Worm (Caenorhabditis elegans) whole organism, L4 larva: ENCODE measurements around the gene clec-218.
A peak's percentile ranks its signal among the peaks of the same experiment; 100 is the strongest.

Experiments used
- D1046.2 ChIP-seq: fragments of 200-800 bp; sonication (Bioruptor generic); IDR thresholded peaks from 2 replicates; pipeline ENCODE4 v1.3.6; 2022; ENCODE audit warnings: missing genetic modification characterization, missing compliant biosample characterization
- F10B5.3 ChIP-seq: sonication (generic microtip); optimal IDR thresholded peaks from 2 replicates; lab custom pipeline; 2016; ENCODE audit warnings: mild to moderate bottlenecking, missing genetic modification characterization, missing compliant biosample characterization
- F26F4.8 ChIP-seq: fragments of 200-800 bp; sonication (Bioruptor generic); conservative IDR thresholded peaks from 2 replicates; pipeline ENCODE4 v1.3.6; 2022; ENCODE audit warnings: missing genetic modification characterization, missing compliant biosample characterization
- F37D6.2 ChIP-seq: sonication (generic microtip); optimal IDR thresholded peaks from 2 replicates; lab custom pipeline; 2016; ENCODE audit warnings: mild to moderate bottlenecking, missing genetic modification characterization, missing compliant biosample characterization
- R02D3.7 ChIP-seq: fragments of 150-350 bp; sonication (generic microtip); optimal IDR thresholded peaks from 3 replicates; lab custom pipeline; 2014; ENCODE audit warnings: missing biosample characterization, missing genetic modification characterization
- Y5F2A.4 ChIP-seq: fragments of 200-800 bp; sonication (Bioruptor generic); optimal IDR thresholded peaks from 2 replicates; lab custom pipeline; 2018; ENCODE audit warnings: mild to moderate bottlenecking, missing genetic modification characterization, missing compliant biosample characterization
- aha-1 ChIP-seq: fragments of 150-350 bp; peaks from one replicate; lab custom pipeline; 2014; ENCODE audit warnings: missing biosample characterization, missing genetic modification characterization
- ceh-20 ChIP-seq: fragments of 200-800 bp; sonication (Bioruptor generic); IDR thresholded peaks from 2 replicates; pipeline ENCODE4 v1.3.6; 2022; ENCODE audit warnings: missing genetic modification reagents, missing genetic modification characterization, missing compliant biosample characterization
- ceh-44 ChIP-seq: fragments of 200-800 bp; sonication (Bioruptor generic); IDR thresholded peaks from 2 replicates; pipeline ENCODE4 v1.3.6; 2022; ENCODE audit warnings: missing genetic modification reagents, missing genetic modification characterization, missing compliant biosample characterization
- daf-16 ChIP-seq, 3 experiments: sonication (generic microtip); optimal IDR thresholded peaks; 2 replicates each; lab custom pipeline; 2016 to 2017; ENCODE audit warnings: missing genetic modification characterization in 3 of 3, missing genetic modification reagents in 3 of 3, mild to moderate bottlenecking in 2 of 3, missing compliant biosample characterization in 2 of 3, missing biosample characterization in 1 of 3, moderate library complexity in 1 of 3
- daf-19 ChIP-seq: fragments of 200-800 bp; sonication (Bioruptor generic); conservative IDR thresholded peaks from 2 replicates; pipeline ENCODE4 v1.3.6; 2022; ENCODE audit warnings: missing genetic modification characterization, missing compliant biosample characterization
- dmd-6 ChIP-seq: fragments of 200-800 bp; sonication (Bioruptor generic); IDR thresholded peaks from 2 replicates; pipeline ENCODE4 v1.3.6; 2022; ENCODE audit warnings: missing genetic modification reagents, missing genetic modification characterization, missing compliant biosample characterization
- dmd-8 ChIP-seq: fragments of 200-800 bp; sonication (Bioruptor generic); IDR thresholded peaks from 2 replicates; pipeline ENCODE4 v1.3.6; 2022; ENCODE audit warnings: missing genetic modification characterization, missing compliant biosample characterization
- dve-1 ChIP-seq: sonication (generic microtip); optimal IDR thresholded peaks from 2 replicates; lab custom pipeline; 2017; ENCODE audit warnings: antibody characterized with exemption, mild to moderate bottlenecking, missing genetic modification characterization, missing compliant biosample characterization; ENCODE audit not compliant: insufficient read depth
- fkh-10 ChIP-seq: fragments of 150-350 bp; optimal IDR thresholded peaks from 2 replicates; lab custom pipeline; 2014; ENCODE audit warnings: missing biosample characterization, missing genetic modification reagents, missing genetic modification characterization
- fos-1 ChIP-seq: fragments of 150-350 bp; optimal IDR thresholded peaks from 2 replicates; lab custom pipeline; 2014; ENCODE audit warnings: missing biosample characterization, missing genetic modification characterization
- hif-1 ChIP-seq, 2 experiments: sonication (generic microtip); optimal IDR thresholded peaks; 2 replicates each; lab custom pipeline; 2016 to 2017; ENCODE audit warnings: missing compliant biosample characterization in 2 of 2, missing genetic modification characterization in 2 of 2, missing genetic modification reagents in 2 of 2, missing genotype in 2 of 2, mild to moderate bottlenecking in 1 of 2
- hlh-11 ChIP-seq: fragments of 200-800 bp; sonication (Bioruptor generic); optimal IDR thresholded peaks from 2 replicates; lab custom pipeline; 2018; ENCODE audit warnings: mild to moderate bottlenecking, missing genetic modification characterization, missing compliant biosample characterization
- hlh-30 ChIP-seq: sonication (generic microtip); optimal IDR thresholded peaks from 2 replicates; lab custom pipeline; 2017; ENCODE audit warnings: antibody characterized with exemption, mild to moderate bottlenecking, missing genetic modification characterization, missing compliant biosample characterization; ENCODE audit not compliant: insufficient read depth
- jun-1 ChIP-seq: fragments of 150-350 bp; optimal IDR thresholded peaks from 2 replicates; lab custom pipeline; 2014; ENCODE audit warnings: missing biosample characterization, missing genetic modification reagents, missing genetic modification characterization
- lin-1 ChIP-seq: fragments of 200-800 bp; sonication (Bioruptor generic); IDR thresholded peaks from 2 replicates; pipeline ENCODE4 v1.3.6; 2022; ENCODE audit warnings: missing genetic modification reagents, missing genetic modification characterization, missing compliant biosample characterization
- lin-13 ChIP-seq: fragments of 150-350 bp; optimal IDR thresholded peaks from 2 replicates; lab custom pipeline; 2014; ENCODE audit warnings: missing biosample characterization, missing genetic modification reagents, missing genetic modification characterization
- lin-38 ChIP-seq: fragments of 200-800 bp; sonication (Bioruptor generic); IDR thresholded peaks from 2 replicates; pipeline ENCODE4 v1.3.6; 2022; ENCODE audit warnings: missing genetic modification reagents, missing genetic modification characterization, missing compliant biosample characterization
- lin-39 ChIP-seq: fragments of 150-350 bp; optimal IDR thresholded peaks from 2 replicates; lab custom pipeline; 2014; ENCODE audit warnings: missing biosample characterization, missing genetic modification reagents, missing genetic modification characterization
- madf-9 ChIP-seq: fragments of 200-800 bp; sonication (Bioruptor generic); conservative IDR thresholded peaks from 2 replicates; pipeline ENCODE4 v1.3.6; 2022; ENCODE audit warnings: missing genetic modification reagents, missing genetic modification characterization, missing compliant biosample characterization
- mdl-1 ChIP-seq, 2 experiments: fragments of 150-350 bp in 1 of 2; sonication (generic microtip) in 1 of 2; optimal IDR thresholded peaks; 2 replicates each; lab custom pipeline; 2014 to 2017; ENCODE audit warnings: missing biosample characterization in 2 of 2, missing genetic modification characterization in 2 of 2
- mxl-2 ChIP-seq: fragments of 200-800 bp; sonication (Bioruptor generic); conservative IDR thresholded peaks from 2 replicates; pipeline ENCODE4 v1.3.6; 2022; ENCODE audit warnings: missing genetic modification reagents, missing genetic modification characterization, missing compliant biosample characterization
- nhr-102 ChIP-seq: sonication (generic microtip); optimal IDR thresholded peaks from 2 replicates; lab custom pipeline; 2016; ENCODE audit warnings: mild to moderate bottlenecking, missing genetic modification characterization, moderate library complexity, missing compliant biosample characterization
- nhr-41 ChIP-seq: fragments of 200-800 bp; sonication (Bioruptor generic); IDR thresholded peaks from 2 replicates; pipeline ENCODE4 v1.3.6; 2022; ENCODE audit warnings: missing genetic modification reagents, missing genetic modification characterization, missing compliant biosample characterization
- nhr-42 ChIP-seq: fragments of 200-800 bp; sonication (Bioruptor generic); IDR thresholded peaks from 2 replicates; pipeline ENCODE4 v1.3.6; 2022; ENCODE audit warnings: missing genetic modification characterization, missing compliant biosample characterization
- nhr-48 ChIP-seq: sonication (generic microtip); optimal IDR thresholded peaks from 2 replicates; lab custom pipeline; 2016; ENCODE audit warnings: mild to moderate bottlenecking, missing genetic modification characterization, missing compliant biosample characterization
- nhr-77 ChIP-seq: fragments of 150-350 bp; optimal IDR thresholded peaks from 2 replicates; lab custom pipeline; 2014; ENCODE audit warnings: missing biosample characterization, missing genetic modification characterization
- pha-4 ChIP-seq, 2 experiments: fragments of 150-350 bp in 1 of 2; fragments of 200-800 bp in 1 of 2; sonication (Bioruptor generic) in 1 of 2; IDR thresholded peaks in 1 of 2; optimal IDR thresholded peaks in 1 of 2; 2 replicates each; pipeline versions ENCODE4 v1.3.6 to Lab custom; 2014 to 2022; ENCODE audit warnings: missing genetic modification characterization in 2 of 2, missing genetic modification reagents in 2 of 2, missing biosample characterization in 1 of 2, missing compliant biosample characterization in 1 of 2
- php-3 ChIP-seq: fragments of 200-800 bp; sonication (Bioruptor generic); IDR thresholded peaks from 2 replicates; pipeline ENCODE4 v1.3.6; 2022; ENCODE audit warnings: missing genetic modification reagents, missing genetic modification characterization, missing compliant biosample characterization
- pqm-1 ChIP-seq: sonication (generic microtip); optimal IDR thresholded peaks from 2 replicates; lab custom pipeline; 2017; ENCODE audit warnings: missing biosample characterization, missing genetic modification characterization
- rbr-2 ChIP-seq: sonication (generic microtip); optimal IDR thresholded peaks from 2 replicates; lab custom pipeline; 2016; ENCODE audit warnings: missing genotype, missing genetic modification characterization, missing compliant biosample characterization
- saeg-2 ChIP-seq: fragments of 200-800 bp; sonication (Bioruptor generic); IDR thresholded peaks from 2 replicates; pipeline ENCODE4 v1.3.6; 2022; ENCODE audit warnings: missing genetic modification reagents, missing genetic modification characterization, missing compliant biosample characterization
- snpc-1.2 ChIP-seq: fragments of 200-800 bp; sonication (Bioruptor generic); IDR thresholded peaks from 2 replicates; pipeline ENCODE4 v1.3.6; 2022; ENCODE audit warnings: missing genetic modification reagents, missing genetic modification characterization, missing compliant biosample characterization
- spr-1 ChIP-seq: sonication (generic microtip); optimal IDR thresholded peaks from 2 replicates; lab custom pipeline; 2016; ENCODE audit warnings: mild to moderate bottlenecking, missing genetic modification characterization, missing compliant biosample characterization
- spr-3 ChIP-seq: fragments of 200-800 bp; sonication (Bioruptor generic); optimal IDR thresholded peaks from 2 replicates; lab custom pipeline; 2018; ENCODE audit warnings: mild to moderate bottlenecking, missing genetic modification characterization, missing compliant biosample characterization
- tag-97 ChIP-seq: fragments of 200-800 bp; sonication (Bioruptor generic); IDR thresholded peaks from 2 replicates; pipeline ENCODE4 v1.3.6; 2022; ENCODE audit warnings: missing genetic modification characterization, missing compliant biosample characterization
- tra-1 ChIP-seq: fragments of 200-800 bp; sonication (Bioruptor generic); IDR thresholded peaks from 2 replicates; pipeline ENCODE4 v1.3.6; 2022; ENCODE audit warnings: missing genetic modification reagents, missing genetic modification characterization, missing compliant biosample characterization
- unc-130 ChIP-seq: sonication (generic microtip); optimal IDR thresholded peaks from 2 replicates; lab custom pipeline; 2016; ENCODE audit warnings: missing genetic modification reagents, missing genetic modification characterization, missing compliant biosample characterization
- unc-39 ChIP-seq: sonication (generic microtip); optimal IDR thresholded peaks from 2 replicates; lab custom pipeline; 2017; ENCODE audit warnings: missing biosample characterization, missing genetic modification characterization
- unc-62 ChIP-seq, 3 experiments: fragments of 150-350 bp in 1 of 3; sonication (generic microtip); optimal IDR thresholded peaks in 2 of 3; peaks in 1 of 3; 1 replicate in 1 of 3; 2 replicates in 2 of 3; lab custom pipeline; 2014 to 2017; ENCODE audit warnings: missing biosample characterization in 3 of 3, missing genetic modification characterization in 3 of 3, missing genetic modification reagents in 3 of 3, missing genotype in 1 of 3
- vab-7 ChIP-seq: fragments of 200-800 bp; sonication (Bioruptor generic); IDR thresholded peaks from 2 replicates; pipeline ENCODE4 v1.3.6; 2022; ENCODE audit warnings: missing genetic modification reagents, missing genetic modification characterization, missing compliant biosample characterization
- zip-2 ChIP-seq: fragments of 150-350 bp; optimal IDR thresholded peaks from 2 replicates; lab custom pipeline; 2014; ENCODE audit warnings: missing biosample characterization, missing genetic modification characterization

clec-218 gene

ce11 chrV:8269878-8270277, 37.9 kb upstream of the clec-218 start:
- TF ChIP-seq madf-9 (GFP tag; lab: Robert Waterston, UW) = no peak
- TF ChIP-seq Y5F2A.4 (GFP tag; lab: Kevin White, UChicago) = no peak
- TF ChIP-seq php-3 = peak; percentile 50; the same call in 1 of the 2 replicates
- TF ChIP-seq spr-1 (tag; lab: Kevin White, UChicago) = no peak
- no peak for TF ChIP-seq aha-1 (tag; lab: Kevin White, UChicago)
- no peak for TF ChIP-seq saeg-2 (GFP tag; lab: Robert Waterston, UW)
- TF ChIP-seq tag-97 (GFP tag; lab: Robert Waterston, UW) = no peak
- no peak for TF ChIP-seq nhr-77 (tag; lab: Kevin White, UChicago)
- peak in 1 of 2 experiments; percentile 19 for TF ChIP-seq hif-1 (tag; optimal IDR thresholded peaks at IDR 0.05; lab: Kevin White, UChicago)
- TF ChIP-seq lin-39 (tag; lab: Kevin White, UChicago) = no peak
- TF ChIP-seq F26F4.8 (GFP tag; lab: Robert Waterston, UW) = no peak
- TF ChIP-seq dve-1 (tag; lab: Kevin White, UChicago) = peak; percentile 87
- peak; percentile 73 for TF ChIP-seq nhr-48 (tag; lab: Kevin White, UChicago)
- peak; percentile 35; the same call in 1 of the 2 replicates for TF ChIP-seq tra-1
- no peak for TF ChIP-seq spr-3
- TF ChIP-seq zip-2 = no peak
- no peak for TF ChIP-seq nhr-42
- TF ChIP-seq daf-16 (GFP tag; optimal IDR thresholded peaks at IDR 0.05; lab: Kevin White, UChicago) = peak in 1 of 2 experiments; percentile 53
- TF ChIP-seq daf-16 (tag; optimal IDR thresholded peaks at IDR 0.05; lab: Kevin White, UChicago) = peak; percentile 82
- peak; percentile 84 for TF ChIP-seq dmd-6
- no peak for TF ChIP-seq R02D3.7 (tag; lab: Kevin White, UChicago)
- TF ChIP-seq nhr-41 (GFP tag; lab: Robert Waterston, UW) = no peak
- TF ChIP-seq lin-1 (GFP tag; lab: Robert Waterston, UW) = peak; percentile 84
- peak; percentile 47 for TF ChIP-seq hlh-30 (tag; lab: Kevin White, UChicago)
- TF ChIP-seq lin-13 (GFP tag; lab: Kevin White, UChicago) = no peak
- TF ChIP-seq mxl-2 (GFP tag; lab: Robert Waterston, UW) = no peak
- no peak for TF ChIP-seq pqm-1
- no peak for TF ChIP-seq mdl-1 (tag; optimal IDR thresholded peaks at IDR 0.05; lab: Kevin White, UChicago)
- no peak for TF ChIP-seq vab-7
- TF ChIP-seq hlh-11 (tag; lab: Kevin White, UChicago) = peak; percentile 75
- TF ChIP-seq nhr-102 (tag; lab: Kevin White, UChicago) = peak; percentile 53
- TF ChIP-seq pha-4 (GFP tag; IDR thresholded peaks at IDR 0.05; lab: Robert Waterston, UW) = peak; percentile 29; the same call in 1 of the 2 replicates
- no peak for TF ChIP-seq pha-4 (tag; optimal IDR thresholded peaks at IDR 0.05; lab: Kevin White, UChicago)

- peak in 1 of 2 experiments; percentile 94 for TF ChIP-seq unc-62 (GFP tag; optimal IDR thresholded peaks at IDR 0.05 in 1 of 2; lab: Kevin White, UChicago)
- TF ChIP-seq unc-62 (tag; optimal IDR thresholded peaks at IDR 0.05; lab: Kevin White, UChicago) = no peak
- no peak for TF ChIP-seq ceh-20
- TF ChIP-seq F37D6.2 (tag; lab: Kevin White, UChicago) = no peak
- TF ChIP-seq, all 104 proteins: peak for 1
Measured at ce11 chrV:8271395-8271794, 36.3 kb upstream of the clec-218 start.

DNA sequence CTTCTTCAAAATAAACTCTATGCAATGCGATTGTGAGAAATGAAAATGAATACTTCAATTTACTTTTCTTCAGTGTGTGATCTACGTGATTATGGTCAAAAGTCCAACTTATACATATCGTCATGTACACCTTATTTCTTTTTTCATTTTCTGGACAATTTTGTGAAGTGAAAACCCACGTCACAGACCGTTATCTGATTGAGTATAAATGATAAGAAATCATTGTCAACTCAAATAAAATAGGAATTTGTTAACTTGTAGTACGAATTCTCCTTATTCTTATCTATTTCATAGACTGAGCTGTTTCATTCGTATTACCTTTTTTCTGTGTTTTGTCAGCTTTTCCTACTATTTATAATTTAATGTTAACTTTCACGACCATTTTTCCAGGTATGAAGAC, 35.7 kb upstream of the clec-218 start, which contains the start of gene asp-5:
TSS of gene asp-5 (plus strand) at position 391 of the 400 bp plus-strand sequence.
- no peak for TF ChIP-seq fkh-10 (GFP tag; lab: Kevin White, UChicago)
- peak; percentile 26; the same call in 1 of the 2 replicates for TF ChIP-seq dmd-6
- no peak for TF ChIP-seq unc-39
- TF ChIP-seq vab-7 = no peak
- TF ChIP-seq ceh-44 (GFP tag; lab: Robert Waterston, UW) = no peak
- TF ChIP-seq snpc-1.2 (GFP tag; lab: Robert Waterston, UW) = no peak
- no peak for TF ChIP-seq R02D3.7 (tag; lab: Kevin White, UChicago)
- no peak for TF ChIP-seq spr-1 (tag; lab: Kevin White, UChicago)
- no peak for TF ChIP-seq F10B5.3 (tag; lab: Kevin White, UChicago)
- no peak for TF ChIP-seq jun-1 (tag; lab: Kevin White, UChicago)
- no peak for TF ChIP-seq zip-2
- peak; percentile 71 for TF ChIP-seq pqm-1
- no peak for TF ChIP-seq daf-19 (GFP tag; lab: Robert Waterston, UW)
- TF ChIP-seq madf-9 (GFP tag; lab: Robert Waterston, UW) = no peak
- TF ChIP-seq fos-1 (tag; lab: Kevin White, UChicago) = no peak
- TF ChIP-seq unc-130 (GFP tag; lab: Kevin White, UChicago) = no peak
- TF ChIP-seq mdl-1 (tag; optimal IDR thresholded peaks at IDR 0.05; lab: Kevin White, UChicago) = no peak
- no peak for TF ChIP-seq D1046.2 (GFP tag; lab: Robert Waterston, UW)
- TF ChIP-seq dmd-8 (GFP tag; lab: Robert Waterston, UW) = no peak
- TF ChIP-seq rbr-2 (tag; lab: Kevin White, UChicago) = no peak
- TF ChIP-seq lin-38 (GFP tag; lab: Robert Waterston, UW) = no peak
